Fruit fly (Drosophila melanogaster) S2 (cell line): Measurements from ENCODE around the gene SAK.

ENCODE experiments used
- CG8478 ChIP-seq: fragments of >200 bp; optimal IDR thresholded peaks from 2 replicates; lab custom pipeline; 2018
- CTCF ChIP-seq, 2 experiments: fragments of >200 bp; optimal IDR thresholded peaks; 2 replicates each; lab custom pipeline; 2018

- TF ChIP-seq CG8478 (lab: Kevin White, UChicago) (no peak), CTCF (optimal IDR thresholded peaks at IDR 0.05; lab: Kevin White, UChicago) (no peak)
Observed at dm6 chr3L:21524071-21524889, 8.6 kb upstream of the SAK start.
